Worm (Caenorhabditis elegans) whole organism, L4 larva: ENCODE data around the gene zyg-1.
"Not testable (repeated sequence)": the region's sequence is repeated elsewhere in the genome, so short reads cannot be mapped to it uniquely, and the experiment has no call there.

Experiments
- D1046.2 ChIP-seq: fragments of 200-800 bp; sonication (Bioruptor generic); IDR thresholded peaks from 2 replicates; pipeline ENCODE4 v1.3.6; 2022; ENCODE audit warnings: missing genetic modification characterization, missing compliant biosample characterization
- F37D6.2 ChIP-seq: sonication (generic microtip); optimal IDR thresholded peaks from 2 replicates; lab custom pipeline; 2016; ENCODE audit warnings: mild to moderate bottlenecking, missing genetic modification characterization, missing compliant biosample characterization
- T20F7.1 ChIP-seq: fragments of 200-800 bp; sonication (Bioruptor generic); optimal IDR thresholded peaks from 2 replicates; lab custom pipeline; 2018; ENCODE audit warnings: mild to moderate bottlenecking, missing genetic modification characterization, missing compliant biosample characterization
- Y48G9A.11 ChIP-seq: fragments of 200-800 bp; sonication (Bioruptor generic); IDR thresholded peaks from 2 replicates; pipeline ENCODE4 v1.3.6; 2022; ENCODE audit warnings: missing genetic modification reagents, missing genetic modification characterization, missing compliant biosample characterization
- Y5F2A.4 ChIP-seq: fragments of 200-800 bp; sonication (Bioruptor generic); optimal IDR thresholded peaks from 2 replicates; lab custom pipeline; 2018; ENCODE audit warnings: mild to moderate bottlenecking, missing genetic modification characterization, missing compliant biosample characterization
- ZK337.2 ChIP-seq: fragments of 200-800 bp; sonication (Bioruptor generic); IDR thresholded peaks from 2 replicates; pipeline ENCODE4 v1.3.6; 2022; ENCODE audit warnings: missing genetic modification reagents, missing genetic modification characterization, missing compliant biosample characterization
- aha-1 ChIP-seq: fragments of 150-350 bp; peaks from one replicate; lab custom pipeline; 2014; ENCODE audit warnings: missing biosample characterization, missing genetic modification characterization
- ama-1 ChIP-seq: fragments of 150-350 bp; optimal IDR thresholded peaks from 2 replicates; lab custom pipeline; 2014; ENCODE audit warnings: inconsistent platforms, mixed read lengths
- arid-1 ChIP-seq: fragments of 200-800 bp; sonication (Bioruptor generic); conservative IDR thresholded peaks from 2 replicates; pipeline ENCODE4 v1.3.6; 2022; ENCODE audit warnings: missing genetic modification reagents, missing genetic modification characterization, missing compliant biosample characterization
- ceh-32 ChIP-seq: sonication (generic microtip); optimal IDR thresholded peaks from 2 replicates; lab custom pipeline; 2016; ENCODE audit warnings: mild to moderate bottlenecking, missing genetic modification characterization, missing compliant biosample characterization; ENCODE audit not compliant: poor library complexity
- cey-2 ChIP-seq: sonication (generic microtip); optimal IDR thresholded peaks from 3 replicates; lab custom pipeline; 2017; ENCODE audit warnings: missing genetic modification characterization, mild to moderate bottlenecking, missing compliant biosample characterization, antibody characterized with exemption, borderline replicate concordance; ENCODE audit not compliant: insufficient read depth
- daf-16 ChIP-seq, 3 experiments: sonication (generic microtip); optimal IDR thresholded peaks; 2 replicates each; lab custom pipeline; 2016 to 2017; ENCODE audit warnings: missing genetic modification characterization in 3 of 3, missing genetic modification reagents in 3 of 3, mild to moderate bottlenecking in 2 of 3, missing compliant biosample characterization in 2 of 3, missing biosample characterization in 1 of 3, moderate library complexity in 1 of 3
- daf-19 ChIP-seq: fragments of 200-800 bp; sonication (Bioruptor generic); conservative IDR thresholded peaks from 2 replicates; pipeline ENCODE4 v1.3.6; 2022; ENCODE audit warnings: missing genetic modification characterization, missing compliant biosample characterization
- duxl-1 ChIP-seq: sonication (generic microtip); optimal IDR thresholded peaks from 2 replicates; lab custom pipeline; 2016; ENCODE audit warnings: mild to moderate bottlenecking, missing genetic modification characterization, moderate library complexity, missing compliant biosample characterization; ENCODE audit not compliant: poor library complexity
- dve-1 ChIP-seq: sonication (generic microtip); optimal IDR thresholded peaks from 2 replicates; lab custom pipeline; 2017; ENCODE audit warnings: antibody characterized with exemption, mild to moderate bottlenecking, missing genetic modification characterization, missing compliant biosample characterization; ENCODE audit not compliant: insufficient read depth
- egl-27 ChIP-seq: sonication (generic microtip); optimal IDR thresholded peaks from 3 replicates; lab custom pipeline; 2017; ENCODE audit warnings: missing biosample characterization, missing genetic modification reagents, missing genetic modification characterization
- fkh-10 ChIP-seq: fragments of 150-350 bp; optimal IDR thresholded peaks from 2 replicates; lab custom pipeline; 2014; ENCODE audit warnings: missing biosample characterization, missing genetic modification reagents, missing genetic modification characterization
- fos-1 ChIP-seq: fragments of 150-350 bp; optimal IDR thresholded peaks from 2 replicates; lab custom pipeline; 2014; ENCODE audit warnings: missing biosample characterization, missing genetic modification characterization
- hlh-30 ChIP-seq: sonication (generic microtip); optimal IDR thresholded peaks from 2 replicates; lab custom pipeline; 2017; ENCODE audit warnings: antibody characterized with exemption, mild to moderate bottlenecking, missing genetic modification characterization, missing compliant biosample characterization; ENCODE audit not compliant: insufficient read depth
- hmg-1.1 ChIP-seq: fragments of 200-800 bp; sonication (Bioruptor generic); IDR thresholded peaks from 2 replicates; pipeline ENCODE4 v1.3.6; 2022; ENCODE audit warnings: missing genetic modification reagents, missing genetic modification characterization, missing compliant biosample characterization
- lin-15B ChIP-seq: fragments of 150-350 bp; sonication (generic microtip); optimal IDR thresholded peaks from 3 replicates; lab custom pipeline; 2014; ENCODE audit warnings: missing biosample characterization, missing genetic modification characterization
- lin-29 ChIP-seq: fragments of 200-800 bp; sonication (Bioruptor generic); IDR thresholded peaks from 2 replicates; pipeline ENCODE4 v1.3.6; 2022; ENCODE audit warnings: missing genetic modification reagents, missing genetic modification characterization, missing compliant biosample characterization
- lin-39 ChIP-seq: fragments of 150-350 bp; optimal IDR thresholded peaks from 2 replicates; lab custom pipeline; 2014; ENCODE audit warnings: missing biosample characterization, missing genetic modification reagents, missing genetic modification characterization
- lsy-2 ChIP-seq, 2 experiments: fragments of 150-350 bp in 1 of 2; sonication (generic microtip) in 1 of 2; optimal IDR thresholded peaks; 2 replicates each; lab custom pipeline; 2014 to 2017; ENCODE audit warnings: missing biosample characterization in 2 of 2, missing genetic modification characterization in 2 of 2
- madf-5 ChIP-seq, 2 experiments: fragments of 200-800 bp; sonication (Bioruptor generic); IDR thresholded peaks; 2 replicates each; pipeline ENCODE4 v1.3.6; 2022; ENCODE audit warnings: missing compliant biosample characterization in 2 of 2, missing genetic modification characterization in 2 of 2
- mdt-29 ChIP-seq: fragments of 200-800 bp; sonication (Bioruptor generic); IDR thresholded peaks from 2 replicates; pipeline ENCODE4 v1.3.6; 2022; ENCODE audit warnings: missing genetic modification reagents, missing genetic modification characterization, missing compliant biosample characterization
- mep-1 ChIP-seq: fragments of 150-350 bp; sonication (generic microtip); optimal IDR thresholded peaks from 3 replicates; lab custom pipeline; 2014; ENCODE audit warnings: missing biosample characterization, missing genetic modification characterization
- mes-2 ChIP-seq: sonication (generic microtip); optimal IDR thresholded peaks from 2 replicates; lab custom pipeline; 2016; ENCODE audit warnings: missing genotype, mild to moderate bottlenecking, missing genetic modification characterization, missing compliant biosample characterization; ENCODE audit not compliant: poor library complexity, severe bottlenecking
- nhr-28 ChIP-seq: fragments of 150-350 bp; optimal IDR thresholded peaks from 2 replicates; lab custom pipeline; 2014; ENCODE audit warnings: missing biosample characterization, missing genetic modification characterization
- nhr-42 ChIP-seq: fragments of 200-800 bp; sonication (Bioruptor generic); IDR thresholded peaks from 2 replicates; pipeline ENCODE4 v1.3.6; 2022; ENCODE audit warnings: missing genetic modification characterization, missing compliant biosample characterization
- nhr-48 ChIP-seq: sonication (generic microtip); optimal IDR thresholded peaks from 2 replicates; lab custom pipeline; 2016; ENCODE audit warnings: mild to moderate bottlenecking, missing genetic modification characterization, missing compliant biosample characterization
- nhr-6 ChIP-seq: fragments of 150-350 bp; optimal IDR thresholded peaks from 2 replicates; lab custom pipeline; 2014; ENCODE audit warnings: missing biosample characterization, missing genetic modification characterization
- rbr-2 ChIP-seq: sonication (generic microtip); optimal IDR thresholded peaks from 2 replicates; lab custom pipeline; 2016; ENCODE audit warnings: missing genotype, missing genetic modification characterization, missing compliant biosample characterization
- spr-1 ChIP-seq: sonication (generic microtip); optimal IDR thresholded peaks from 2 replicates; lab custom pipeline; 2016; ENCODE audit warnings: mild to moderate bottlenecking, missing genetic modification characterization, missing compliant biosample characterization
- spr-3 ChIP-seq: fragments of 200-800 bp; sonication (Bioruptor generic); optimal IDR thresholded peaks from 2 replicates; lab custom pipeline; 2018; ENCODE audit warnings: mild to moderate bottlenecking, missing genetic modification characterization, missing compliant biosample characterization
- tra-1 ChIP-seq: fragments of 200-800 bp; sonication (Bioruptor generic); IDR thresholded peaks from 2 replicates; pipeline ENCODE4 v1.3.6; 2022; ENCODE audit warnings: missing genetic modification reagents, missing genetic modification characterization, missing compliant biosample characterization
- unc-130 ChIP-seq: sonication (generic microtip); optimal IDR thresholded peaks from 2 replicates; lab custom pipeline; 2016; ENCODE audit warnings: missing genetic modification reagents, missing genetic modification characterization, missing compliant biosample characterization
- unc-39 ChIP-seq: sonication (generic microtip); optimal IDR thresholded peaks from 2 replicates; lab custom pipeline; 2017; ENCODE audit warnings: missing biosample characterization, missing genetic modification characterization
- unc-62 ChIP-seq, 3 experiments: fragments of 150-350 bp in 1 of 3; sonication (generic microtip); optimal IDR thresholded peaks in 2 of 3; peaks in 1 of 3; 1 replicate in 1 of 3; 2 replicates in 2 of 3; lab custom pipeline; 2014 to 2017; ENCODE audit warnings: missing biosample characterization in 3 of 3, missing genetic modification characterization in 3 of 3, missing genetic modification reagents in 3 of 3, missing genotype in 1 of 3
- ztf-7 ChIP-seq: fragments of 150-350 bp; optimal IDR thresholded peaks from 2 replicates; lab custom pipeline; 2014; ENCODE audit warnings: missing biosample characterization, missing genetic modification characterization

Gene zyg-1

DNA sequence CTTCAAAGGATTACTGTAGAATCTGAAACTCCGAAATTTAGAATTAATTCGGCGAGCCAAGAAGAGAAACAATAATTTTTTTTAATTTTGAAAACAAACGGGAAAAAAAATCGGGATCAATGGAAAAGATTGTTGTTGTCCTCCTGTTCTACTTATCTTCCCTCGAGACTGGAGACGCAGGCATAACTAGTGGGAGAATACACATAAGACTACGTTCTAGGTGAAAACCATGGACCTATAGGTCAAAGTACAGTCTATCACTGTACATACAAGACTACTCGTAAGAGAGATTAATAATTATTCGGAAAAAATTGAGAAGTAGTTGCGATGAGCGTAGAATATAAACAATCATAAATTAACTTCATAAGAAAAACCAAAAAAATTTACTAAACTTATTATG is 30.2 kb upstream of the zyg-1 start, which contains the start of gene dhs-6:
Gene dhs-6, minus strand, starts transcription at position 22 of the 400 bp plus-strand sequence.
- TF ChIP-seq lin-15B (tag; lab: Kevin White, UChicago) (no peak), lin-39 (tag; lab: Kevin White, UChicago) (no peak), nhr-6 (tag; lab: Kevin White, UChicago) (peak; percentile 28), hlh-30 (peak; percentile 15), dve-1 (tag; lab: Kevin White, UChicago) (peak; percentile 47), fkh-10 (no peak), duxl-1 (peak; percentile 50), lsy-2 (tag; optimal IDR thresholded peaks at IDR 0.05; lab: Kevin White, UChicago) (peak in 1 of 2 experiments; percentile 6), spr-1 (tag; lab: Kevin White, UChicago) (peak; percentile 17), rbr-2 (tag; lab: Kevin White, UChicago) (no peak), nhr-48 (no peak), daf-16 (GFP tag; optimal IDR thresholded peaks at IDR 0.05; lab: Kevin White, UChicago) (no peak), daf-16 (tag; optimal IDR thresholded peaks at IDR 0.05; lab: Kevin White, UChicago) (peak; percentile 65), mep-1 (tag; lab: Kevin White, UChicago) (peak; percentile 49), Y48G9A.11 (GFP tag; lab: Robert Waterston, UW) (no peak), T20F7.1 (peak; percentile 54), nhr-28 (tag; lab: Kevin White, UChicago) (peak; percentile 41), ama-1 (peak; percentile 5), aha-1 (tag; lab: Kevin White, UChicago) (peak; percentile 37)

- TF ChIP-seq cey-2 (tag; lab: Kevin White, UChicago); Y5F2A.4 (GFP tag; lab: Kevin White, UChicago); spr-1 (tag; lab: Kevin White, UChicago): not testable (repeated sequence)
These were observed 27.1 kb upstream of the zyg-1 start, which contains the start of the genes eif-3.L and npl-4.2 for ce11 chrII:5622383-5622939. Gene eif-3.L (minus strand): TSS chrII:5622483. Gene npl-4.2 (plus strand): TSS chrII:5622889.

- TF ChIP-seq ztf-7 (peak; percentile 71), F37D6.2 (no peak), unc-62 (GFP tag; optimal IDR thresholded peaks at IDR 0.05 in 1 of 2; lab: Kevin White, UChicago) (peak in 1 of 2 experiments; percentile 78), unc-62 (tag; optimal IDR thresholded peaks at IDR 0.05; lab: Kevin White, UChicago) (no peak)
These were observed 21.2 kb upstream of the zyg-1 start, which contains the start of gene F59E12.15 for ce11 chrII:5628326-5628818. Gene F59E12.15 (minus strand): TSS chrII:5628376.

DNA sequence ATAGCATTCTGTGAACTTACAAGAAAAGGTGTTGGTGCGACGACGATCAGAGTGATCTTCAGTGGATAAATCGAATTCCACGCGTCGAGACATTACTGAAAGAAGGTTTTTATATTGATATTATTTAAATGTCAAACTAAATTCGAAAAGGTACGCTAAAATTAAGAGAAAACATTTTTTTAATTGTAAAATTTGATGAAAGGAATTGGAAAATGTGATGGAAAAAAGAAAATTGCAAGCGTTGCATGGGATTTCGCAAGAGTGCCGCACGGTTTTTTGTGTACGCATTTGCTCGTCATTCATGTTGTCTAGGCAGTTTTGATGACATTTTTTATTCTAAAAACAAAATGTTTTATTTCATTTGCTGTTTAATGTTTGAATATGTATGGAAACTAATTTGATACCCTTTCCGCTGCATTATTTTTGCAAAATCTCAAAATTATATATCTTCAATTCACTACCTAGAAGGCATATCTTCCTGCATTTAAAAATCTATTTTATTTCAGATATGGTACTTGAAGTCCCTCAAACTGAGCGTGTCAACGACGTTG is 18.6 kb upstream of the zyg-1 start, which contains the start of the genes F59E12.6 and npl-4.1:
Gene F59E12.6, minus strand, starts transcription at position 101 of the 551 bp plus-strand sequence.
Gene npl-4.1, plus strand, starts transcription at position 501 of the 551 bp plus-strand sequence.
- not testable (repeated sequence) for TF ChIP-seq tra-1; fos-1; daf-19 (GFP tag; lab: Robert Waterston, UW)

ce11 chrII:5633453-5633852 is 16.1 kb upstream of the zyg-1 start:
- TF ChIP-seq spr-3 (GFP tag; lab: Kevin White, UChicago) (peak; percentile 96), mdt-29 (GFP tag; lab: Robert Waterston, UW) (no peak), nhr-42 (no peak), egl-27 (tag; lab: Kevin White, UChicago) (no peak), madf-5 (GFP tag; IDR thresholded peaks at IDR 0.05; lab: Robert Waterston, UW) (no peak), arid-1 (GFP tag; lab: Robert Waterston, UW) (no peak), unc-130 (GFP tag; lab: Kevin White, UChicago) (no peak), nhr-6 (tag; lab: Kevin White, UChicago) (no peak), Y5F2A.4 (GFP tag; lab: Kevin White, UChicago) (no peak), nhr-48 (no peak), hmg-1.1 (GFP tag; lab: Robert Waterston, UW) (peak; percentile 43; the same call in 1 of the 2 replicates), mes-2 (tag; lab: Kevin White, UChicago) (no peak), nhr-28 (tag; lab: Kevin White, UChicago) (no peak), ceh-32 (tag; lab: Kevin White, UChicago) (no peak), unc-39 (tag; lab: Kevin White, UChicago) (no peak), lin-29 (GFP tag; lab: Robert Waterston, UW) (no peak), ZK337.2 (no peak), D1046.2 (GFP tag; lab: Robert Waterston, UW) (no peak), duxl-1 (no peak), F37D6.2 (no peak)
